Fruit fly (Drosophila melanogaster) whole organism, embryonic: ENCODE results near the gene Hacd1.
A peak's percentile ranks its signal among the peaks of the same experiment; 100 is the strongest.

Source experiments
- CG11398 ChIP-seq: fragments of 200-800 bp; sonication (Bioruptor generic); optimal IDR thresholded peaks from 2 replicates; lab custom pipeline; 2016; ENCODE audit warnings: missing biosample characterization, missing genetic modification characterization
- CG12659 ChIP-seq: fragments of 200-800 bp; sonication (Bioruptor generic); optimal IDR thresholded peaks from 3 replicates; lab custom pipeline; 2017; ENCODE audit warnings: mild to moderate bottlenecking, missing biosample characterization, missing genetic modification reagents, missing genetic modification characterization
- CG13287 ChIP-seq: fragments of 200-800 bp; sonication (Bioruptor generic); IDR thresholded peaks from 2 replicates; pipeline ENCODE4 v1.3.6; 2022; ENCODE audit warnings: missing biosample characterization, missing genetic modification characterization; ENCODE audit not compliant: partially characterized antibody
- CG13296 ChIP-seq: fragments of 200-800 bp; sonication (Bioruptor generic); optimal IDR thresholded peaks from 3 replicates; lab custom pipeline; 2018; ENCODE audit warnings: missing biosample characterization, mild to moderate bottlenecking, missing genetic modification characterization
- CG1529 ChIP-seq: fragments of 200-800 bp; sonication (Bioruptor generic); optimal IDR thresholded peaks from 3 replicates; lab custom pipeline; 2018; ENCODE audit warnings: missing biosample characterization, missing genetic modification characterization
- CG17359 ChIP-seq: fragments of 200-800 bp; sonication (Bioruptor generic); optimal IDR thresholded peaks from 3 replicates; lab custom pipeline; 2018; ENCODE audit warnings: missing biosample characterization, mild to moderate bottlenecking, missing genetic modification characterization, moderate library complexity
- CG17612 ChIP-seq: fragments of 200-800 bp; sonication (Bioruptor generic); IDR thresholded peaks from 2 replicates; pipeline ENCODE4 v1.3.6; 2022; ENCODE audit warnings: missing biosample characterization, missing genetic modification characterization
- CG17829 ChIP-seq: fragments of 200-800 bp; optimal IDR thresholded peaks from 2 replicates; lab custom pipeline; 2019; ENCODE audit warnings: missing biosample characterization, mild to moderate bottlenecking, missing genetic modification characterization, moderate library complexity
- CG17912 ChIP-seq: fragments of 200-800 bp; sonication (Bioruptor generic); optimal IDR thresholded peaks from 2 replicates; lab custom pipeline; 2018; ENCODE audit warnings: missing biosample characterization, mild to moderate bottlenecking, missing genetic modification characterization
- CG18262 ChIP-seq: fragments of 200-800 bp; optimal IDR thresholded peaks from 3 replicates; lab custom pipeline; 2019; ENCODE audit warnings: missing biosample characterization, mild to moderate bottlenecking, missing genetic modification characterization, moderate library complexity
- CG2120 ChIP-seq: fragments of 200-800 bp; sonication (Bioruptor generic); optimal IDR thresholded peaks from 3 replicates; lab custom pipeline; 2016; ENCODE audit warnings: missing biosample characterization, missing genetic modification characterization
- CG32772 ChIP-seq: fragments of 200-800 bp; sonication (Bioruptor generic); IDR thresholded peaks from 2 replicates; pipeline ENCODE4 v1.3.6; 2022; ENCODE audit warnings: missing biosample characterization, missing genetic modification characterization
- CG3407 ChIP-seq: fragments of 200-800 bp; sonication (Bioruptor generic); optimal IDR thresholded peaks from 2 replicates; lab custom pipeline; 2018; ENCODE audit warnings: missing biosample characterization, mild to moderate bottlenecking, missing genetic modification characterization
- CG3726 ChIP-seq: fragments of 200-800 bp; sonication (Bioruptor generic); IDR thresholded peaks from 3 replicates; pipeline ENCODE4, ENCODE4 v1.3.6; 2022; ENCODE audit warnings: missing biosample characterization, missing genetic modification characterization
- CG6854 ChIP-seq: fragments of 200-800 bp; sonication (Bioruptor generic); optimal IDR thresholded peaks from 3 replicates; lab custom pipeline; 2017; ENCODE audit warnings: missing biosample characterization, mild to moderate bottlenecking, missing genetic modification characterization
- CG7556 ChIP-seq: fragments of 200-800 bp; sonication (Bioruptor generic); optimal IDR thresholded peaks from 2 replicates; lab custom pipeline; 2017; ENCODE audit warnings: missing biosample characterization, mild to moderate bottlenecking, missing genetic modification characterization
- CG7786 ChIP-seq: fragments of 200-800 bp; sonication (Bioruptor generic); optimal IDR thresholded peaks from 2 replicates; lab custom pipeline; 2016; ENCODE audit warnings: missing biosample characterization, missing genetic modification characterization
- CG7839 ChIP-seq: fragments of 200-800 bp; sonication (Bioruptor generic); optimal IDR thresholded peaks from 3 replicates; lab custom pipeline; 2018; ENCODE audit warnings: missing biosample characterization, mild to moderate bottlenecking, missing genetic modification characterization, moderate library complexity
- CG8924 ChIP-seq: fragments of 200-800 bp; optimal IDR thresholded peaks from 3 replicates; lab custom pipeline; 2019; ENCODE audit warnings: missing biosample characterization, mild to moderate bottlenecking, missing genetic modification characterization, moderate library complexity
- CG9437 ChIP-seq: fragments of 200-800 bp; sonication (Bioruptor generic); optimal IDR thresholded peaks from 2 replicates; lab custom pipeline; 2018; ENCODE audit warnings: missing biosample characterization, mild to moderate bottlenecking, missing genetic modification characterization
- CoRest ChIP-seq: fragments of 200-800 bp; sonication (Bioruptor generic); optimal IDR thresholded peaks from 3 replicates; lab custom pipeline; 2018; ENCODE audit warnings: missing biosample characterization, mild to moderate bottlenecking, missing genetic modification characterization, moderate library complexity
- ERR ChIP-seq: fragments of 200-800 bp; sonication (Bioruptor generic); optimal IDR thresholded peaks from 2 replicates; lab custom pipeline; 2016; ENCODE audit warnings: missing biosample characterization, missing genetic modification characterization
- Eip74EF ChIP-seq, 2 experiments: fragments of 200-800 bp in 1 of 2; fragments of >200 bp in 1 of 2; sonication (Bioruptor generic) in 1 of 2; optimal IDR thresholded peaks; 2 replicates each; lab custom pipeline; 2017 to 2019; ENCODE audit warnings: missing biosample characterization in 2 of 2, missing genetic modification characterization in 2 of 2, mild to moderate bottlenecking in 1 of 2, moderate library complexity in 1 of 2
- Ets65A ChIP-seq: fragments of 200-800 bp; sonication (Bioruptor generic); peaks from one replicate; lab custom pipeline; 2016; ENCODE audit warnings: missing biosample characterization, missing genetic modification characterization
- Hand ChIP-seq: fragments of 200-800 bp; sonication (Bioruptor generic); optimal IDR thresholded peaks from 2 replicates; lab custom pipeline; 2017; ENCODE audit warnings: mild to moderate bottlenecking, missing biosample characterization, missing genetic modification reagents, missing genetic modification characterization
- Hey ChIP-seq: fragments of 200-800 bp; sonication (Bioruptor generic); optimal IDR thresholded peaks from 3 replicates; lab custom pipeline; 2018; ENCODE audit warnings: missing biosample characterization, mild to moderate bottlenecking, missing genetic modification characterization
- Mad ChIP-seq: fragments of 200-800 bp; sonication (Bioruptor generic); optimal IDR thresholded peaks from 2 replicates; lab custom pipeline; 2016; ENCODE audit warnings: missing biosample characterization, missing genetic modification characterization
- Mes4 ChIP-seq: fragments of 200-800 bp; sonication (Bioruptor generic); optimal IDR thresholded peaks from 2 replicates; lab custom pipeline; 2016; ENCODE audit warnings: missing biosample characterization, missing genetic modification characterization
- NfI ChIP-seq: fragments of 200-800 bp; sonication (Bioruptor generic); optimal IDR thresholded peaks from 3 replicates; lab custom pipeline; 2018; ENCODE audit warnings: missing biosample characterization, mild to moderate bottlenecking, missing genetic modification characterization, moderate library complexity
- Oli ChIP-seq: fragments of 200-800 bp; sonication (Bioruptor generic); optimal IDR thresholded peaks from 2 replicates; lab custom pipeline; 2018; ENCODE audit warnings: missing biosample characterization, mild to moderate bottlenecking, missing genetic modification characterization, moderate library complexity
- Pdp1 ChIP-seq, 2 experiments: fragments of 200-800 bp; sonication (Bioruptor generic); optimal IDR thresholded peaks; 3 replicates each; lab custom pipeline; 2016; ENCODE audit warnings: missing biosample characterization in 2 of 2, missing genetic modification characterization in 2 of 2, mild to moderate bottlenecking in 1 of 2, moderate library complexity in 1 of 2
- Stat92E ChIP-seq, 3 experiments: fragments of >200 bp in 2 of 3; fragments of 200-800 bp in 1 of 3; sonication (Bioruptor generic) in 1 of 3; optimal IDR thresholded peaks; 2 replicates each; lab custom pipeline; 2017 to 2019; ENCODE audit warnings: missing biosample characterization in 3 of 3, missing genetic modification characterization in 3 of 3, mild to moderate bottlenecking in 1 of 3, moderate library complexity in 1 of 3
- Trl ChIP-seq, 3 experiments: fragments of >200 bp in 2 of 3; fragments of 200-800 bp in 1 of 3; sonication (Bioruptor generic) in 1 of 3; optimal IDR thresholded peaks; 2 replicates in 1 of 3; 3 replicates in 2 of 3; lab custom pipeline; 2016 to 2017; ENCODE audit warnings: missing biosample characterization in 1 of 3, missing genetic modification characterization in 1 of 3
- abd-A ChIP-seq: fragments of 200-800 bp; sonication (Bioruptor generic); optimal IDR thresholded peaks from 3 replicates; lab custom pipeline; 2019; ENCODE audit warnings: missing biosample characterization, mild to moderate bottlenecking, missing genetic modification characterization, moderate library complexity
- btn ChIP-seq: fragments of 200-800 bp; sonication (Bioruptor generic); optimal IDR thresholded peaks from 2 replicates; lab custom pipeline; 2016; ENCODE audit warnings: missing biosample characterization, missing genetic modification characterization
- chn ChIP-seq: fragments of 200-800 bp; sonication (Bioruptor generic); optimal IDR thresholded peaks from 2 replicates; lab custom pipeline; 2016; ENCODE audit warnings: missing biosample characterization, missing genetic modification characterization
- grn ChIP-seq: fragments of 200-800 bp; sonication (Bioruptor generic); optimal IDR thresholded peaks from 3 replicates; lab custom pipeline; 2017; ENCODE audit warnings: missing biosample characterization, missing genetic modification characterization
- ind ChIP-seq: fragments of 200-800 bp; sonication (Bioruptor generic); optimal IDR thresholded peaks from 3 replicates; lab custom pipeline; 2016; ENCODE audit warnings: missing biosample characterization, missing genetic modification characterization
- lilli ChIP-seq: fragments of 200-800 bp; sonication (Bioruptor generic); optimal IDR thresholded peaks from 3 replicates; lab custom pipeline; 2016; ENCODE audit warnings: missing biosample characterization, missing genetic modification characterization
- nau ChIP-seq: fragments of 200-800 bp; sonication (Bioruptor generic); optimal IDR thresholded peaks from 3 replicates; lab custom pipeline; 2017; ENCODE audit warnings: missing biosample characterization, mild to moderate bottlenecking, missing genetic modification characterization, missing genetic modification reagents
- nerfin-1 ChIP-seq: fragments of 200-800 bp; sonication (Bioruptor generic); optimal IDR thresholded peaks from 3 replicates; lab custom pipeline; 2019; ENCODE audit warnings: missing biosample characterization, mild to moderate bottlenecking, missing genetic modification characterization, moderate library complexity
- odd ChIP-seq: fragments of 200-800 bp; sonication (Bioruptor generic); optimal IDR thresholded peaks from 2 replicates; lab custom pipeline; 2017; ENCODE audit warnings: missing biosample characterization, mild to moderate bottlenecking, missing genetic modification characterization
- prd ChIP-seq, 3 experiments: fragments of >200 bp in 2 of 3; fragments of 200-800 bp in 1 of 3; sonication (Bioruptor generic) in 1 of 3; optimal IDR thresholded peaks in 2 of 3; IDR thresholded peaks in 1 of 3; 2 replicates in 2 of 3; 3 replicates in 1 of 3; pipeline versions ENCODE4 v1.3.6 to Lab custom; 2017 to 2022; ENCODE audit warnings: missing biosample characterization in 1 of 3, missing genetic modification characterization in 1 of 3
- pros ChIP-seq: fragments of 200-800 bp; sonication (Bioruptor generic); optimal IDR thresholded peaks from 3 replicates; lab custom pipeline; 2019; ENCODE audit warnings: missing biosample characterization, mild to moderate bottlenecking, missing genetic modification characterization, moderate library complexity
- tup ChIP-seq: fragments of 200-800 bp; sonication (Bioruptor generic); optimal IDR thresholded peaks from 2 replicates; lab custom pipeline; 2016; ENCODE audit warnings: missing biosample characterization, mild to moderate bottlenecking, missing genetic modification characterization, moderate library complexity
- unpg ChIP-seq: fragments of 200-800 bp; sonication (Bioruptor generic); optimal IDR thresholded peaks from 3 replicates; lab custom pipeline; 2018; ENCODE audit warnings: missing biosample characterization, mild to moderate bottlenecking, missing genetic modification characterization, moderate library complexity

Hacd1 gene

dm6 chr2L:12002922-12003791 is 1.1 kb upstream of the Hacd1 start (continued):
- peak; percentile 32 for TF ChIP-seq CG9437 (GFP tag; lab: Kevin White, UChicago)
- TF ChIP-seq CG6854 (GFP tag; lab: Kevin White, UChicago) = peak; percentile 11
- TF ChIP-seq abd-A = peak; percentile 100
- peak; percentile 38 for TF ChIP-seq Oli
- TF ChIP-seq Hey (tag; lab: Kevin White, UChicago) = peak; percentile 99
- peak in 1 of 2 experiments; percentile 78 for TF ChIP-seq Eip74EF (GFP tag; optimal IDR thresholded peaks at IDR 0.05; lab: Kevin White, UChicago)
- TF ChIP-seq CG3407 (GFP tag; lab: Kevin White, UChicago) = peak; percentile 5
- no peak for TF ChIP-seq Stat92E (GFP tag; optimal IDR thresholded peaks at IDR 0.05; lab: Kevin White, UChicago)
- no peak for TF ChIP-seq Trl (optimal IDR thresholded peaks at IDR 0.05; lab: Kevin White, UChicago)
- TF ChIP-seq Trl (GFP tag; optimal IDR thresholded peaks at IDR 0.05; lab: Kevin White, UChicago) = peak; percentile 42
- TF ChIP-seq Mad (GFP tag; lab: Kevin White, UChicago) = peak; percentile 17
- no peak for TF ChIP-seq Mes4 (GFP tag; lab: Kevin White, UChicago)
- peak; percentile 50 for TF ChIP-seq CG7839
- TF ChIP-seq ERR (GFP tag; lab: Kevin White, UChicago) = peak; percentile 37
- peak; percentile 52 for TF ChIP-seq unpg
- peak; percentile 19 for TF ChIP-seq CG17359
- TF ChIP-seq Ets65A (GFP tag; lab: Kevin White, UChicago) = peak; percentile 4
- TF ChIP-seq btn (GFP tag; lab: Kevin White, UChicago) = no peak
- peak; percentile 15 for TF ChIP-seq CG7786 (GFP tag; lab: Kevin White, UChicago)
- no peak for TF ChIP-seq CG13287 (GFP tag; lab: Robert Waterston, UW)
- TF ChIP-seq CG18262 = peak; percentile 18
- TF ChIP-seq NfI (GFP tag; lab: Kevin White, UChicago) = peak; percentile 59
- peak; percentile 74 for TF ChIP-seq chn (GFP tag; lab: Kevin White, UChicago)
- no peak for TF ChIP-seq CG17612 (GFP tag; lab: Robert Waterston, UW)
- TF ChIP-seq CG17829 = peak; percentile 19
- no peak for TF ChIP-seq CG17912
- peak; percentile 36 for TF ChIP-seq ind
- TF ChIP-seq pros (GFP tag; lab: Kevin White, UChicago) = peak; percentile 73
- TF ChIP-seq odd (GFP tag; lab: Kevin White, UChicago) = peak; percentile 52
- TF ChIP-seq CG12659 (GFP tag; lab: Kevin White, UChicago) = peak; percentile 44
- peak; percentile 48 for TF ChIP-seq CG2120 (GFP tag; lab: Kevin White, UChicago)
- TF ChIP-seq Pdp1 (GFP tag; optimal IDR thresholded peaks at IDR 0.05; lab: Kevin White, UChicago) = peak in 1 of 2 experiments; percentile 14
- no peak for TF ChIP-seq CG32772 (GFP tag; lab: Robert Waterston, UW)
- TF ChIP-seq CG7556 = peak; percentile 3
- no peak for TF ChIP-seq CG11398 (GFP tag; lab: Kevin White, UChicago)
- TF ChIP-seq CG3726 (GFP tag; lab: Robert Waterston, UW) = no peak
- TF ChIP-seq nerfin-1 (tag; lab: Kevin White, UChicago) = peak; percentile 83
- peak; percentile 55 for TF ChIP-seq lilli (GFP tag; lab: Kevin White, UChicago)
- peak; percentile 89 for TF ChIP-seq grn (GFP tag; lab: Kevin White, UChicago)
- TF ChIP-seq Hand (GFP tag; lab: Kevin White, UChicago) = peak; percentile 35
- no peak for TF ChIP-seq CG1529 (GFP tag; lab: Kevin White, UChicago)
- peak; percentile 39 for TF ChIP-seq CG13296 (GFP tag; lab: Kevin White, UChicago)
- TF ChIP-seq CG8924 (tag; lab: Kevin White, UChicago) = peak; percentile 8
- no peak for TF ChIP-seq prd (optimal IDR thresholded peaks at IDR 0.05; lab: Kevin White, UChicago)
- TF ChIP-seq prd (GFP tag; IDR thresholded peaks at IDR 0.05; lab: Robert Waterston, UW) = no peak
- no peak for TF ChIP-seq tup
- peak; percentile 30 for TF ChIP-seq nau
- TF ChIP-seq CoRest (tag; lab: Kevin White, UChicago) = peak; percentile 37
